Worm (Caenorhabditis elegans) whole organism, midembryonic: Measurements from ENCODE around the gene gst-21.

Experiments
- T22C8.4 ChIP-seq: fragments of 200-800 bp; sonication (Bioruptor generic); IDR thresholded peaks from 2 replicates; pipeline ENCODE4 v1.3.6; 2022; ENCODE audit warnings: missing genetic modification characterization, missing compliant biosample characterization
- flt-1 ChIP-seq: fragments of 200-800 bp; sonication (Bioruptor generic); IDR thresholded peaks from 2 replicates; pipeline ENCODE4 v1.3.6; 2022; ENCODE audit warnings: missing genetic modification characterization, missing compliant biosample characterization

ce11 chrV:1760682-1761081 is 28.9 kb upstream of the gst-21 start, which contains the start of gene clec-205:
- TF ChIP-seq flt-1, result no peak
- TF ChIP-seq T22C8.4 (GFP tag; lab: Robert Waterston, UW), result no peak
